Fruit fly (Drosophila melanogaster) S2 (cell line): ENCODE data around the gene CG3982.

ENCODE experiments used
- CG8478 ChIP-seq: fragments of >200 bp; optimal IDR thresholded peaks from 2 replicates; lab custom pipeline; 2018
- CTCF ChIP-seq, 2 experiments: fragments of >200 bp; optimal IDR thresholded peaks; 2 replicates each; lab custom pipeline; 2018

DNA sequence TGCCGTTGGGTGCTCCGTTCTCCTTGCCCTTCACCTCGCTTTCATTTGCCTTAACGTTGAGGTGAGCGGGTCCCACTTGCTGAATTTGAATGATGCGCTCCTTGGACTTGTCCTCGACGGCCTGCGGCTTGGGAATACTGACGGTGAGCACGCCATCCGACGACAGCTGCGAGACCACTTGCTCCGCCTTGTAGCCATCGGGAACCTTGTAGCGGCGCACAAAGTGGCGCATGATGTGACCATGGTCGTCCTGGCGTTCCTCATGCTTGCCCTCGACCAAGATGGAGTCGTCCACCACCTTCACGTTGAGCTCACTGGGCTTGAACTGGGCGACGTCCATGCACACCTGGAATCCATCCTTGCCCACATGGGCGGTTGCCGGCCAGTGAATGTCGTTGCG lies 40.6 kb downstream of the CG3982 start:
- no peak for TF ChIP-seq CTCF (optimal IDR thresholded peaks at IDR 0.05; lab: Kevin White, UChicago)
- TF ChIP-seq CG8478 (lab: Kevin White, UChicago): no peak
